Fruit fly (Drosophila melanogaster): ENCODE results near the gene CG11779.

Gene CG11779

DNA sequence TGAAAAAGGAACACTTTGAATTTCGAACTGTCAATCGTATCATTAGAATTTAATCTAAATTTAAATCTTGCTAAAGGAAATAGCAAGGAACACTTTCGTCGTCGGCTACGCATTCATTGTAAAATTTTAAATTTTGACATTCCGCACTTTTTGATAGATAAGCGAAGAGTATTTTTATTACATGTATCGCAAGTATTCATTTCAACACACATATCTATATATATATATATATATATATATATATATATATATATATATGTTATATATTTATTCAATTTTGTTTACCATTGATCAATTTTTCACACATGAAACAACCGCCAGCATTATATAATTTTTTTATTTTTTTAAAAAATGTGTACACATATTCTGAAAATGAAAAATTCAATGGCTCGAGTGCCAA, at the start of gene CG11779:
Gene CG11779 (minus strand): TSS at position 101 of the 400 bp plus-strand sequence.
- TF ChIP-seq insv (optimal IDR thresholded peaks at IDR 0.05) (no peak), ttk (optimal IDR thresholded peaks at IDR 0.05) (no peak), Myc (optimal IDR thresholded peaks at IDR 0.05) (no peak), h (optimal IDR thresholded peaks at IDR 0.05) (no peak), Sin3A (optimal IDR thresholded peaks at IDR 0.05) (no peak), psq (optimal IDR thresholded peaks at IDR 0.05) (no peak)

DNA sequence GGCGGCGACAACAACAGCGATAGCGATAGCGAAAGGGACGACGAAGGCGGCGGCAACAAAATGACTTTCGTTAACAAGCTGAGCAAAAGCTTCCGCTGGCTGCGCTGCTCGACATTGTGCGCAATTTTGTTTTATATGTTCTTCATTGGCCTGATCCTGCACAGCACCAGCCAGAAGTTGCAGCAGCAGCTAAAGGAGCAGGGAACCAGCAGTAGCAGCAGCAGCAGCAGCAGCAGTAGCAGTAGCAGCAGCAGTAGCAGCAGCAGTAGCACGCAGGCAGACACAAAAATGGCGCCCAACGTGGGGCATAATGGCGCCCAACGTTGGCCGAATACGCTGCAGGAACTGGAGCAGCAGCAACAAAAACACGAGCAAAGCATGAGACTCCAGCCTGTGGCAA, 30.3 kb upstream of the CG11779 start:
- TF ChIP-seq ttk (optimal IDR thresholded peaks at IDR 0.05) (no peak), h (optimal IDR thresholded peaks at IDR 0.05) (no peak), insv (optimal IDR thresholded peaks at IDR 0.05) (no peak), Sin3A (optimal IDR thresholded peaks at IDR 0.05) (no peak), Myc (optimal IDR thresholded peaks at IDR 0.05) (no peak), psq (optimal IDR thresholded peaks at IDR 0.05) (no peak)

DNA sequence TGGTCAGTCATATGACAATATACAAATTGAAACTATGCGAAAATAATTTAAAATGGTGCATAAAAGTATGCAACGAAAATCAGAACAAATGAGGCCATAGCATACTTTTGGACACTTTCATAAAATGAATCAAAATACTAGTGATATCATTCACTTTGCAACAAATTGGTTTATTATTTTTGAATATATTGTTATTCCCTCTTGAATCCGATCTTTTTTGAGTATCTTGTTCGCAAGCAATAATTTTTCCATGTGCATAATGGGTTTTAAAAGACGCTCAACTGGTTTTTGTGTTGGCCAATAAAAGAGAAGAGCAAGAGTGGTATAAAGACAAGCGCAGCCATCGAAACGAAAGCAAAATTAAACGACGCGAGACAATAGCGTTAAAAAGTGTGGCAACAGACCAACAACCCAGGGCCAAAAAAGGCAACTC, 28.1 kb upstream of the CG11779 start:
- TF ChIP-seq Myc (optimal IDR thresholded peaks at IDR 0.05), result no peak
- TF ChIP-seq psq (optimal IDR thresholded peaks at IDR 0.05), result no peak
- TF ChIP-seq insv (optimal IDR thresholded peaks at IDR 0.05), result no peak
- TF ChIP-seq Sin3A (optimal IDR thresholded peaks at IDR 0.05), result no peak
- no peak for TF ChIP-seq ttk (optimal IDR thresholded peaks at IDR 0.05)

DNA sequence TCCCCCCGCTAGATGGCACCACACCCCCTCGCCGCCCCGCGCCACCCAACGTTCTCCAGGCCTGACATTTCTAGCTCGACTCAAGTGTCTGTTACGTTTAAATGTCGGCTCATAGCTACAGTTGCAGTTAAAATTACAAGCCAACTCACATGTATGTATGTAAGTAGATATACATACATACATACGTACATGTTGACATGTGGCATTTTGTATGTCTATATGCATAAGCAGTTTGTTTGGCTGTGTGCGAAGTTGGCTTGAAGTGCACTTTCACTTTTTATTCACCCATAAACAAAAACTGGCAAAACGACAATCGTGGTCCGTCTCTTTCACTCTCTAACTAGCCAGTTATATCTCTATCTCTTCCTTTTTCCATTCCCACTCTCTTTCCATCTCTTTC, 23.2 kb upstream of the CG11779 start:
- TF ChIP-seq psq (optimal IDR thresholded peaks at IDR 0.05) (no peak), Myc (optimal IDR thresholded peaks at IDR 0.05) (no peak), Sin3A (optimal IDR thresholded peaks at IDR 0.05) (no peak), ttk (optimal IDR thresholded peaks at IDR 0.05) (no peak), h (optimal IDR thresholded peaks at IDR 0.05) (no peak), insv (optimal IDR thresholded peaks at IDR 0.05) (no peak)

DNA sequence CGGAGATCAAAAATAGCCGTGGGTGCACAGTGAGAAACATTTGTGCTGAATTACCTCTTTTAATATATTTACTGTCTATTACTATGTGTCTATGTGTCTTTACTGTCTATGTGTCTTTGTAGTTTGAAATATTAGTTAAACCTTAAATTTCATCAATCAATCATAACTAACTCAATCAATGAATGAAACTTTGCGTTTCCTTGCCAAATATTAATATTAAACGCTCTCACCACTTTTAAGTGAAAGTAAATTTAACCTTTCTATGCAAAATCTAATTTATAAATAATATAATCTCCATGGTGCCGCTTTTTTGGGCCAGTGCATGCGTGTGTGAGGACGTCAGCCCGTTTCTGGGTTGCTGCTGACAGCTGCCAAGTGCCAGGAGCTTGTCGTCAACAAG, 21.5 kb upstream of the CG11779 start:
- TF ChIP-seq insv (optimal IDR thresholded peaks at IDR 0.05) (no peak), Sin3A (optimal IDR thresholded peaks at IDR 0.05) (no peak), Myc (optimal IDR thresholded peaks at IDR 0.05) (no peak), psq (optimal IDR thresholded peaks at IDR 0.05) (no peak), ttk (optimal IDR thresholded peaks at IDR 0.05) (no peak), h (optimal IDR thresholded peaks at IDR 0.05) (no peak)

DNA sequence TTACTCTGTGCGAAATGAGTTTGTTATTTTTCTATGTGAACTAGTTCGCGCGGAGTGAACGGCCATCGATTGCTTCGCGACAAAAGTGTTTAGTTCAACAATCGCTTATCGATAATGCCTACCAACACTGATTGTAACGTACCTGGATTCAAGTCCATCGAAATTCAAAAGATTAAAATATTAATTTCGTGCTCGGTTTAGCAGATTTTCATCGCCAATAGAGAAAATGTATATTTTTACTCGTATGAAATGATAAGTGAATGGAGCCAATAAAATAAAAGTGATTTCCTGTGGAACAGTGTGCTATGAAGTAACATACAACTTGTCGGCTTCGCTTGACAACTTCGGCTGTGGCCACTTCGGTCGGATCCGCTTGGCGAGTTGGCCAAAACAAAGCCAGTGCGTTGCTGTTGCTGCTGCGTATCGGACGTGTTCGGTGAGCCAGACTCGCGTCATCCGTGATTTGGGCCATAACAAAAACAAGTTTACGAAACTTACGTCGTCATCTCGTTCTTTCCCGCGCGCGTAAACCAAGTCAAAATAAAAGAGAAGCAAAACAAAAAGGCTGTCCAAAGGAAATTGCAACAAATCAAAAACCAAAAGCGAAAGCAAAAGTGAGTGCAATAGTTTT, 20.7 kb upstream of the CG11779 start, which contains the start of the genes CG5555 and myd:
Gene CG5555 (minus strand): TSS at position 276 of the 631 bp plus-strand sequence.
Gene myd (plus strand): TSS at position 397 of the 631 bp plus-strand sequence.
- TF ChIP-seq psq (optimal IDR thresholded peaks at IDR 0.05) (no peak), ttk (optimal IDR thresholded peaks at IDR 0.05) (no peak), insv (optimal IDR thresholded peaks at IDR 0.05) (no peak), h (optimal IDR thresholded peaks at IDR 0.05) (no peak), Sin3A (optimal IDR thresholded peaks at IDR 0.05) (no peak)

DNA sequence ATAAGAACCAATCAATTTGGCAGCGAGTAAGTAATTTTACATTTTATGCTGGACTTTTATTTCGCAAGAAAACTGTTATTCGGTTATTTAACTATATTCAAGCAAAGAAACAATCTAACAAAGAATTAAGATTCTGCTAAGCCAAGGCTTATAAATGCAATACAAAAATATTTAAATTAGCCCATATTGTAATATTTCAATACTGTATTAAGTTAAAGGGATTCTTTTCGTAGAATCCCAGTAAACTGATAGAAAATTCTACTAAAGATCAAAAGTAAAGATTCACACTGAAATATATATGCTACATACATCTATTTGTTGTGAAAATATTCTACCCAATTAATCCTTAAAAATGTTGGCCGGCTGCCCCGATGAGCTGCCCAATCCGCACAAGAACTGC, 17.0 kb upstream of the CG11779 start, which contains the start of gene CG14282:
Gene CG14282 (plus strand): TSS at position 301 of the 400 bp plus-strand sequence.
- no peak for TF ChIP-seq insv (optimal IDR thresholded peaks at IDR 0.05)
- no peak for TF ChIP-seq Myc (optimal IDR thresholded peaks at IDR 0.05)
- no peak for TF ChIP-seq Sin3A (optimal IDR thresholded peaks at IDR 0.05)
- no peak for TF ChIP-seq ttk (optimal IDR thresholded peaks at IDR 0.05)
- TF ChIP-seq h (optimal IDR thresholded peaks at IDR 0.05), result no peak
- no peak for TF ChIP-seq psq (optimal IDR thresholded peaks at IDR 0.05)

DNA sequence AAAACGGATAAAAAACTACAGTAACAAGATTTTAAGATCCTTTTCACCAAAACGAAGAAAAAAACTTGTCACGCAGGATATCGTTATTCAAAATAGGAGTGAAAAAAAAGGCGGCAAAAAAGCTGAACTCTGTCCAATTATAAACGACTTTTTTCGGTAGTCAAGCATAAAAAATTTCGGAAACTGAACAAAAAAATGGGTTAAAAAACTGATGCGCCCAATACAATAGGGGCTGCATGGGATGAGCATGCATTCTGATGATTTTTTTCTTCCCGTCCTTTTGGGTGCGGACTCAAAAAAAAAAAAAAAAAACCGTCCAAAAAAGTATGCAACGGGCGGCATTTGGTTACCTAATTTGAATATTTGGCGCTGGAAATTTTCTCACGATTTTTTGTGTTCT, 14.8 kb upstream of the CG11779 start:
- TF ChIP-seq Myc (optimal IDR thresholded peaks at IDR 0.05), result no peak
- no peak for TF ChIP-seq psq (optimal IDR thresholded peaks at IDR 0.05)
- TF ChIP-seq h (optimal IDR thresholded peaks at IDR 0.05), result no peak
- no peak for TF ChIP-seq ttk (optimal IDR thresholded peaks at IDR 0.05)
- TF ChIP-seq Sin3A (optimal IDR thresholded peaks at IDR 0.05), result no peak
- no peak for TF ChIP-seq insv (optimal IDR thresholded peaks at IDR 0.05)

DNA sequence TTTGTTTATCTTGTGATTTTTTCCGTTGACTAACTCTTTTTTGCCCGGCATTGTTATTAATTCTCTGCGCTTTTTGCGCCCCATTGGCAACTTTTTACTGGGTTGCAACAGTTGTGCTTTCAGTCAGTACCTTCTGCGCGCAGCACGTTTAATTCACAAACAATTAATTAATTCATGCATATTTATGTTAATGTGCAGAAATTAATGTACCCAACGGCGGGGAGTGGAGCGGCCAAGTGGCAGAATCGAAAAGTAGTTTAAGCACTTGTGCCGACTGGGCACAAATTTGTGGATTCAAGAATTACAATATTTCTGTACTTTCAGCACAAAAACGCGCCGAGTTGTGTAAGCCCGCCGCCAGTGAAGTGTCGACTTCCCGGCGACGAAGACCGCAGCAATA, 7.8 kb upstream of the CG11779 start:
- TF ChIP-seq h (optimal IDR thresholded peaks at IDR 0.05), result no peak
- no peak for TF ChIP-seq Myc (optimal IDR thresholded peaks at IDR 0.05)
- no peak for TF ChIP-seq psq (optimal IDR thresholded peaks at IDR 0.05)
- TF ChIP-seq Sin3A (optimal IDR thresholded peaks at IDR 0.05), result no peak
- no peak for TF ChIP-seq insv (optimal IDR thresholded peaks at IDR 0.05)
- TF ChIP-seq ttk (optimal IDR thresholded peaks at IDR 0.05), result no peak

DNA sequence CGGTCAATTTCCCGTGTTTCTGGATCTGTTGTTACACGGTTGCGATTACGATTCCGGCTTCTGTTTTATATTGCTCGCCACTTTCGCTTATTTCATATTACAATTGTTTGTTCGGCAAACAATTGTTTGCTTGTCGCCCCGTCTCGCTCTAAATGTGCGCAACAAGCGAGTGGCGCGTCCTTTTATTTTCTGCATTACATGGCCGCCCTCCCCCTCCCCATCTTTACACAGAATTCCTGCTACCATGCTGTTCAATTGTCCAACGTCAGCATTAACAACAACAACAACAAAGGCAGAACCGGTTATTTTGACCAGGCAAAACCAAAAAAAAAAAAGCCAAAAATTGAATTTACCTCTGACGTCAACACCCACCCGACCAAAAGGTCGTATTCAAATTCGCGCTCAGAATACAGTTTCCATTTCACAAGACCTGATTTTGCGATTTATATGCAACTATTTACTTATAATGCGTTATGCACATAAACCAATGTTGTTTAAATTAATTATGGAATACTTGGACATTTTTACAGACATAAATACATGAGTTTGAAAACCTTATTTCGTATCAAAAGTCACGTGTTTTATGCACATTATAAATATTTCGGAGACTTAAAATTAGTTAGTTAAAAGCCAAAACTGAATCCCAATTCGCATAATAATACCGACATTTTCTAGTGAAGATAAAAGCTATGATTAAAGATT, 6.5 kb upstream of the CG11779 start:
- TF ChIP-seq ttk (optimal IDR thresholded peaks at IDR 0.05), result no peak
- TF ChIP-seq insv (optimal IDR thresholded peaks at IDR 0.05), result no peak
- no peak for TF ChIP-seq Sin3A (optimal IDR thresholded peaks at IDR 0.05)
- no peak for TF ChIP-seq h (optimal IDR thresholded peaks at IDR 0.05)
- no peak for TF ChIP-seq Myc (optimal IDR thresholded peaks at IDR 0.05)
- TF ChIP-seq psq (optimal IDR thresholded peaks at IDR 0.05), result no peak

DNA sequence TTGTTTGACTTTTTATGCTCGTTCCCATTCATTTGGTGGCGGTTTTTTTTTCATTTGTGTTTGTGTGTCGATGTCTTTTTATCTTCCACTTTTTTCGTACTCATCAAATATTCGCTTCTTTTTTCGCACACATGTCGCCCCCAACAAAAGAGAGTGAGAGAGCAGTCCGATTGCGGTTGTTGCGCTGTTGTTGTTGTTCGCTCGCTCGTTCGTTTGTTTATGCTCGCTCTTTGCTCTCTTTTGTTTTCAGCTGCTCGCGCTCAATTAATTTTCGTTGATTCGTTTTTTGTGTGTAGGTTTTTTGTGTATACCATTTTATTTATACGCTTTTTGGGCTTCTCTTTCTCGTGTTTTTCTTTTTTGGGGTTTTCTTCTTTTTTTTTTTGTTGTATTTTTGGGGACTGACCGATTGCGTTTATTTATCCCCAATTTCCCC, 6.0 kb upstream of the CG11779 start:
- no peak for TF ChIP-seq insv (optimal IDR thresholded peaks at IDR 0.05)
- no peak for TF ChIP-seq Myc (optimal IDR thresholded peaks at IDR 0.05)
- TF ChIP-seq ttk (optimal IDR thresholded peaks at IDR 0.05), result no peak
- no peak for TF ChIP-seq h (optimal IDR thresholded peaks at IDR 0.05)
- no peak for TF ChIP-seq Sin3A (optimal IDR thresholded peaks at IDR 0.05)
- no peak for TF ChIP-seq psq (optimal IDR thresholded peaks at IDR 0.05)

DNA sequence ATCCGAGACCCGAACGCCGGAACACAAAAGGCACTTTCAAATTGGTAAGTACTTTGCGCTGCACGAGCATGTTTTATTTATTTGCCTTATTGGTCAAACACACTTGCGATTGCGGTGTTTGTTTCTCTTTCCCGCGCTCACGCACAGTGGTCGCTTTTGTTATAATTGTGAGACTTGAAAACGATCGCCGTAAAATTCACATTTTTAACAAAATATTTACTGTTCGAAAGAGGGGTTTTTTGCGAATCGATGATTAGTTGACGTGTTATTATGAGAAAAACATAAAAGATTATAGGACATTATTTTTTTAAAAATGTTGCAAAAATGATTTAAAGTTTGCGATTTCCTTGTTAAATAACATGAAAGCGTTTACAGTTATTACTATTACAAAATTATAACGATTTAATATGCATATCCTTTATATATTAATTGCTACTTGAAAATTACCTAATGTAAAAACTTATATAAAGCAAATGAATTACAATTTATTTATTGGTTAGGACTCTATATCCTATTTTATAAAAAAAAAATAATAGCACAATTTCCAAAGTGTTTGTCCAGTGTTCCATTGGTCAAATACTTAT, 5.3 kb upstream of the CG11779 start:
- TF ChIP-seq insv (optimal IDR thresholded peaks at IDR 0.05) (no peak), h (optimal IDR thresholded peaks at IDR 0.05) (no peak), Sin3A (optimal IDR thresholded peaks at IDR 0.05) (no peak), psq (optimal IDR thresholded peaks at IDR 0.05) (no peak), ttk (optimal IDR thresholded peaks at IDR 0.05) (no peak), Myc (optimal IDR thresholded peaks at IDR 0.05) (no peak)

All from Kc167 (cell line).